Worm (Caenorhabditis elegans) whole organism, L1 larva: ENCODE data around the gene D2023.6.

ENCODE experiments used
- C16A3.4 ChIP-seq: fragments of 150-350 bp; optimal IDR thresholded peaks from 2 replicates; lab custom pipeline; 2014; ENCODE audit warnings: missing biosample characterization, missing genetic modification characterization
- F16B12.6 ChIP-seq: fragments of 150-350 bp; optimal IDR thresholded peaks from 2 replicates; lab custom pipeline; 2014; ENCODE audit warnings: missing biosample characterization, missing genetic modification characterization
- Y116A8C.19 ChIP-seq: sonication (generic microtip); optimal IDR thresholded peaks from 2 replicates; lab custom pipeline; 2016; ENCODE audit warnings: missing compliant biosample characterization, missing genetic modification characterization, borderline replicate concordance
- aha-1 ChIP-seq: fragments of 150-350 bp; optimal IDR thresholded peaks from 2 replicates; lab custom pipeline; 2014; ENCODE audit warnings: missing biosample characterization, missing genetic modification characterization
- ama-1 ChIP-seq: fragments of 150-350 bp; optimal IDR thresholded peaks from 2 replicates; lab custom pipeline; 2014
- blmp-1 ChIP-seq: fragments of 150-350 bp; optimal IDR thresholded peaks from 2 replicates; lab custom pipeline; 2014; ENCODE audit warnings: missing biosample characterization, missing genetic modification characterization
- ceh-88 ChIP-seq: fragments of 200-800 bp; sonication (Bioruptor generic); IDR thresholded peaks from 2 replicates; pipeline ENCODE4 v1.3.6; 2022; ENCODE audit warnings: missing genetic modification characterization, missing compliant biosample characterization
- ceh-90 ChIP-seq: sonication (generic microtip); optimal IDR thresholded peaks from 2 replicates; lab custom pipeline; 2016; ENCODE audit warnings: missing genetic modification characterization, missing compliant biosample characterization
- ces-1 ChIP-seq: fragments of 150-350 bp; optimal IDR thresholded peaks from 2 replicates; lab custom pipeline; 2014; ENCODE audit warnings: missing biosample characterization, missing genetic modification reagents, missing genetic modification characterization
- dpl-1 ChIP-seq, 3 experiments: fragments of 150-350 bp in 2 of 3; sonication (generic microtip) in 1 of 3; optimal IDR thresholded peaks; 2 replicates each; lab custom pipeline; 2014 to 2017; ENCODE audit warnings: missing biosample characterization in 3 of 3, missing genetic modification characterization in 3 of 3, missing genetic modification reagents in 3 of 3
- dsc-1 ChIP-seq: sonication (generic microtip); optimal IDR thresholded peaks from 2 replicates; lab custom pipeline; 2016; ENCODE audit warnings: mild to moderate bottlenecking, missing genetic modification characterization, missing compliant biosample characterization
- egl-13 ChIP-seq: sonication (generic microtip); optimal IDR thresholded peaks from 2 replicates; lab custom pipeline; 2016; ENCODE audit warnings: missing genotype, missing genetic modification reagents, missing genetic modification characterization, missing compliant biosample characterization
- elt-2 ChIP-seq: sonication (generic microtip); optimal IDR thresholded peaks from 2 replicates; lab custom pipeline; 2016; ENCODE audit warnings: missing genetic modification characterization, mild to moderate bottlenecking, inconsistent platforms, missing compliant biosample characterization, missing genetic modification reagents
- elt-3 ChIP-seq, 6 experiments: fragments of 150-350 bp in 1 of 6; sonication (generic microtip); optimal IDR thresholded peaks; 2 replicates each; lab custom pipeline; 2017 to 2018; ENCODE audit warnings: missing biosample characterization in 6 of 6, missing genetic modification characterization in 6 of 6, inconsistent platforms in 1 of 6
- fkh-10 ChIP-seq: sonication (generic microtip); optimal IDR thresholded peaks from 2 replicates; lab custom pipeline; 2017; ENCODE audit warnings: missing biosample characterization, missing genetic modification reagents, missing genetic modification characterization
- fkh-8 ChIP-seq: sonication (generic microtip); optimal IDR thresholded peaks from 2 replicates; lab custom pipeline; 2016; ENCODE audit warnings: mild to moderate bottlenecking, missing genetic modification characterization, missing compliant biosample characterization
- fos-1 ChIP-seq: fragments of 150-350 bp; optimal IDR thresholded peaks from 2 replicates; lab custom pipeline; 2014; ENCODE audit warnings: missing biosample characterization, missing genetic modification characterization
- grh-1 ChIP-seq: fragments of 200-800 bp; sonication (Bioruptor generic); IDR thresholded peaks from 2 replicates; pipeline ENCODE4 v1.3.6; 2022; ENCODE audit warnings: missing genetic modification reagents, missing genetic modification characterization, missing compliant biosample characterization
- hlh-17 ChIP-seq: fragments of 200-800 bp; sonication (Bioruptor generic); optimal IDR thresholded peaks from 2 replicates; lab custom pipeline; 2018; ENCODE audit warnings: missing genetic modification characterization, mild to moderate bottlenecking, missing compliant biosample characterization, moderate library complexity, borderline replicate concordance
- hpl-2 ChIP-seq: fragments of 150-350 bp; optimal IDR thresholded peaks from 2 replicates; lab custom pipeline; 2014; ENCODE audit warnings: missing biosample characterization, missing genetic modification reagents, missing genetic modification characterization
- lin-14 ChIP-seq: fragments of 200-800 bp; sonication (Bioruptor generic); optimal IDR thresholded peaks from 2 replicates; lab custom pipeline; 2018; ENCODE audit warnings: mild to moderate bottlenecking, missing genetic modification characterization, moderate library complexity, missing compliant biosample characterization
- lin-15B ChIP-seq: fragments of 150-350 bp; sonication (generic microtip); optimal IDR thresholded peaks from 3 replicates; lab custom pipeline; 2014; ENCODE audit warnings: missing biosample characterization, missing genetic modification characterization
- lin-35 ChIP-seq, 2 experiments: fragments of 150-350 bp; optimal IDR thresholded peaks; 2 replicates each; lab custom pipeline; 2014; ENCODE audit warnings: missing biosample characterization in 2 of 2, missing genetic modification characterization in 2 of 2, missing genetic modification reagents in 2 of 2
- lin-39 ChIP-seq: fragments of 150-350 bp; optimal IDR thresholded peaks from 2 replicates; lab custom pipeline; 2014; ENCODE audit warnings: missing biosample characterization, missing genetic modification reagents, missing genetic modification characterization
- lsy-2 ChIP-seq, 2 experiments: fragments of 150-350 bp; optimal IDR thresholded peaks; 2 replicates each; lab custom pipeline; 2014; ENCODE audit warnings: missing biosample characterization in 2 of 2, missing genetic modification characterization in 2 of 2
- mab-9 ChIP-seq: fragments of 200-800 bp; sonication (Bioruptor generic); IDR thresholded peaks from 2 replicates; pipeline ENCODE4 v1.3.6; 2022; ENCODE audit warnings: missing genetic modification reagents, missing genetic modification characterization, missing compliant biosample characterization
- mdl-1 ChIP-seq, 2 experiments: fragments of 150-350 bp; optimal IDR thresholded peaks; 2 replicates each; lab custom pipeline; 2014 to 2017; ENCODE audit warnings: missing biosample characterization in 2 of 2, missing genetic modification characterization in 2 of 2, inconsistent platforms in 1 of 2
- mef-2 ChIP-seq: fragments of 150-350 bp; optimal IDR thresholded peaks from 2 replicates; lab custom pipeline; 2014; ENCODE audit warnings: missing biosample characterization, missing genetic modification characterization
- mep-1 ChIP-seq: fragments of 150-350 bp; optimal IDR thresholded peaks from 2 replicates; lab custom pipeline; 2014; ENCODE audit warnings: missing biosample characterization, missing genetic modification characterization
- nhr-12 ChIP-seq: sonication (generic microtip); optimal IDR thresholded peaks from 2 replicates; lab custom pipeline; 2017; ENCODE audit warnings: missing biosample characterization, missing genetic modification characterization
- nhr-19 ChIP-seq: fragments of 200-800 bp; sonication (Bioruptor generic); conservative IDR thresholded peaks from 2 replicates; pipeline ENCODE4 v1.3.6; 2022; ENCODE audit warnings: missing genetic modification characterization, missing compliant biosample characterization
- nhr-20 ChIP-seq: sonication (generic microtip); optimal IDR thresholded peaks from 2 replicates; lab custom pipeline; 2016; ENCODE audit warnings: mild to moderate bottlenecking, missing genetic modification characterization, missing compliant biosample characterization
- nhr-237 ChIP-seq: fragments of 150-350 bp; optimal IDR thresholded peaks from 2 replicates; lab custom pipeline; 2014; ENCODE audit warnings: missing biosample characterization, missing genetic modification characterization
- nhr-28 ChIP-seq: fragments of 150-350 bp; optimal IDR thresholded peaks from 2 replicates; lab custom pipeline; 2014; ENCODE audit warnings: missing biosample characterization, missing genetic modification characterization
- nhr-71 ChIP-seq: sonication (generic microtip); optimal IDR thresholded peaks from 2 replicates; lab custom pipeline; 2016; ENCODE audit warnings: mild to moderate bottlenecking, missing genetic modification characterization, moderate library complexity, missing compliant biosample characterization
- nhr-76 ChIP-seq: sonication (generic microtip); optimal IDR thresholded peaks from 2 replicates; lab custom pipeline; 2017; ENCODE audit warnings: missing biosample characterization, missing genetic modification characterization
- nhr-84 ChIP-seq: sonication (generic microtip); optimal IDR thresholded peaks from 2 replicates; lab custom pipeline; 2017; ENCODE audit warnings: missing biosample characterization, missing genetic modification characterization
- nhr-85 ChIP-seq: sonication (generic microtip); peaks from one replicate; lab custom pipeline; 2016; ENCODE audit warnings: missing genetic modification characterization, inconsistent platforms, missing compliant biosample characterization
- nhr-90 ChIP-seq: sonication (generic microtip); optimal IDR thresholded peaks from 2 replicates; lab custom pipeline; 2016; ENCODE audit warnings: mild to moderate bottlenecking, missing genetic modification characterization, missing compliant biosample characterization; ENCODE audit not compliant: poor library complexity
- pag-3 ChIP-seq: sonication (generic microtip); optimal IDR thresholded peaks from 2 replicates; lab custom pipeline; 2017; ENCODE audit warnings: missing genetic modification characterization, mild to moderate bottlenecking, missing compliant biosample characterization, antibody characterized with exemption, borderline replicate concordance; ENCODE audit not compliant: insufficient read depth
- rnt-1 ChIP-seq: sonication (generic microtip); optimal IDR thresholded peaks from 2 replicates; lab custom pipeline; 2016; ENCODE audit warnings: mild to moderate bottlenecking, missing genetic modification characterization, moderate library complexity, missing compliant biosample characterization
- skn-1 ChIP-seq: fragments of 150-350 bp; optimal IDR thresholded peaks from 2 replicates; lab custom pipeline; 2014; ENCODE audit warnings: missing biosample characterization, missing genetic modification characterization
- snu-23 ChIP-seq: sonication (generic microtip); optimal IDR thresholded peaks from 2 replicates; lab custom pipeline; 2016; ENCODE audit warnings: missing genetic modification characterization, missing compliant biosample characterization
- sox-4 ChIP-seq: sonication (generic microtip); optimal IDR thresholded peaks from 2 replicates; lab custom pipeline; 2016; ENCODE audit warnings: missing genetic modification characterization, missing compliant biosample characterization
- sup-37 ChIP-seq: fragments of 200-800 bp; sonication (Bioruptor generic); optimal IDR thresholded peaks from 2 replicates; lab custom pipeline; 2018; ENCODE audit warnings: mild to moderate bottlenecking, missing genetic modification characterization, missing compliant biosample characterization
- swsn-7 ChIP-seq: sonication (generic microtip); optimal IDR thresholded peaks from 2 replicates; lab custom pipeline; 2016; ENCODE audit warnings: missing genetic modification characterization, missing compliant biosample characterization
- unc-130 ChIP-seq: fragments of 150-350 bp; optimal IDR thresholded peaks from 2 replicates; lab custom pipeline; 2017; ENCODE audit warnings: missing biosample characterization, missing genetic modification characterization, inconsistent platforms
- unc-30 ChIP-seq: sonication (generic microtip); optimal IDR thresholded peaks from 2 replicates; lab custom pipeline; 2017; ENCODE audit warnings: missing biosample characterization, missing genetic modification characterization
- unc-86 ChIP-seq: sonication (generic microtip); optimal IDR thresholded peaks from 2 replicates; lab custom pipeline; 2016; ENCODE audit warnings: missing genetic modification characterization, missing compliant biosample characterization
- vab-15 ChIP-seq: sonication (generic microtip); optimal IDR thresholded peaks from 2 replicates; lab custom pipeline; 2017; ENCODE audit warnings: missing genotype, mild to moderate bottlenecking, missing genetic modification characterization, missing compliant biosample characterization
- zip-4 ChIP-seq: fragments of 200-800 bp; sonication (Bioruptor generic); optimal IDR thresholded peaks from 2 replicates; lab custom pipeline; 2018; ENCODE audit warnings: mild to moderate bottlenecking, missing genetic modification characterization, moderate library complexity, missing compliant biosample characterization
- ztf-11 ChIP-seq, 2 experiments: sonication (generic microtip); optimal IDR thresholded peaks; 2 replicates each; lab custom pipeline; 2016 to 2017; ENCODE audit warnings: missing genetic modification characterization in 2 of 2, missing biosample characterization in 1 of 2, missing compliant biosample characterization in 1 of 2
- ztf-4 ChIP-seq: fragments of 150-350 bp; optimal IDR thresholded peaks from 2 replicates; lab custom pipeline; 2014; ENCODE audit warnings: missing biosample characterization, missing genetic modification characterization

The D2023.6 gene

DNA sequence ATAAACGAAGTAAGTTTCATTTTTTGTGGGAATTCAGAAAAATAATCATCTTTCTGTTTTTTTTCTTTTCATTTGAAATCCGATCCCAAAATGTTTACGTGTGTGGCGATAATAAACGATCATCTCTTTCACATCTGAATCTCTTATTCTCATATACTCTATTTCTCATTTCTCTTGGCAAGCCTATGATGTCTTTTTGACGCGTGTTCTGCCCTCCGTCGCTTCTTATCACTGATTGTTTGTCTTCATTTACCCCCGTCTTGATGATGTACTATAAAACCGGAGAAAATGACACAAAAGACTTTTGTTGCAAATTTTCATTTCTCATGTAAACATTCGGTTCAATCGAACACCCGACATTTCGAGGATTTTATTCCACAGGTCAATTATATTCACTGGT, 49.3 kb upstream of the D2023.6 start:
- TF ChIP-seq lsy-2 (tag; optimal IDR thresholded peaks at IDR 0.05; lab: Kevin White, UChicago) (peak in 1 of 2 experiments; percentile 37), sup-37 (no peak), snu-23 (peak; percentile 45), mep-1 (tag; lab: Kevin White, UChicago) (peak; percentile 20), nhr-28 (no peak), C16A3.4 (tag; lab: Kevin White, UChicago) (no peak), ztf-11 (tag; optimal IDR thresholded peaks at IDR 0.05; lab: Kevin White, UChicago) (no peak), lin-14 (GFP tag; lab: Kevin White, UChicago) (peak; percentile 81), nhr-20 (tag; lab: Kevin White, UChicago) (peak; percentile 54), nhr-90 (tag; lab: Kevin White, UChicago) (no peak), aha-1 (tag; lab: Kevin White, UChicago) (no peak), zip-4 (GFP tag; lab: Kevin White, UChicago) (no peak), rnt-1 (no peak), fkh-10 (no peak), unc-86 (no peak), mdl-1 (tag; optimal IDR thresholded peaks at IDR 0.05; lab: Kevin White, UChicago) (peak in 1 of 2 experiments; percentile 26), nhr-19 (0 out of 2 replicates have a peak, but pooled peaks have one; percentile 12), nhr-12 (no peak), unc-130 (tag; lab: Kevin White, UChicago) (no peak), ama-1 (no peak), pag-3 (tag; lab: Kevin White, UChicago) (peak; percentile 92), lin-35 (GFP tag; optimal IDR thresholded peaks at IDR 0.05; lab: Kevin White, UChicago) (peak in 1 of 2 experiments; percentile 18), swsn-7 (tag; lab: Kevin White, UChicago) (no peak), fkh-8 (tag; lab: Kevin White, UChicago) (no peak), hpl-2 (GFP tag; lab: Kevin White, UChicago) (no peak), egl-13 (no peak), ceh-88 (no peak), mab-9 (no peak), nhr-76 (no peak), skn-1 (no peak), sox-4 (tag; lab: Kevin White, UChicago) (no peak), elt-3 (tag; optimal IDR thresholded peaks at IDR 0.05; lab: Kevin White, UChicago) (peak in 5 of 6 experiments; percentile 5 to 57 (median 11)), mef-2 (tag; lab: Kevin White, UChicago) (no peak), blmp-1 (tag; lab: Kevin White, UChicago) (peak; percentile 69), nhr-71 (tag; lab: Kevin White, UChicago) (peak; percentile 48), nhr-85 (tag; lab: Kevin White, UChicago) (peak; percentile 77), ces-1 (no peak), dsc-1 (tag; lab: Kevin White, UChicago) (no peak), lin-15B (tag; lab: Kevin White, UChicago) (no peak)

DNA sequence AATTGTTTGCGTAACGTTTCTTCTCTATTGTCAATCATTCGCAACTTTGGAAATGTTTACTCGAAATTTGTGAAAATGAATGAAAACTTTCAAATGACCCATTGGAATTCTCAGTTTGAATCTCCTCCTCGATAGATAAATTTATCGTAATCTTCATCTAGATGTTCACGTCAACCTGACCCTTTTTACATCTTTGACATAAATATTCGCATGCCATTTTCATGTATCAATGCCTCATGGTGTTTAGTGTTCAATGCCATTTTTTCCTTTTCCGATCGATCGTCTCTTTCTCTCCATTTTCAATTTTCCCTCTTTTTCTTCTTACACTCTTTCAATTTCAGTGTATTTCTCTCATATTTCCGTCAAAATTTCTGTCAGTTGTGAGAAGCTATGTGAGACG, 47.8 kb upstream of the D2023.6 start:
- TF ChIP-seq F16B12.6 (no peak), lin-39 (no peak), nhr-19 (no peak), vab-15 (tag; lab: Kevin White, UChicago) (no peak), nhr-84 (no peak), lin-14 (GFP tag; lab: Kevin White, UChicago) (peak; percentile 32), nhr-28 (no peak), zip-4 (GFP tag; lab: Kevin White, UChicago) (no peak), sox-4 (tag; lab: Kevin White, UChicago) (no peak), nhr-237 (no peak), lin-15B (tag; lab: Kevin White, UChicago) (no peak), grh-1 (no peak), snu-23 (peak; percentile 25), nhr-20 (tag; lab: Kevin White, UChicago) (no peak), fos-1 (no peak), elt-2 (tag; lab: Kevin White, UChicago) (no peak), nhr-85 (tag; lab: Kevin White, UChicago) (peak; percentile 72), aha-1 (tag; lab: Kevin White, UChicago) (no peak), hlh-17 (GFP tag; lab: Kevin White, UChicago) (no peak), mep-1 (tag; lab: Kevin White, UChicago) (no peak), ceh-90 (tag; lab: Kevin White, UChicago) (no peak), dpl-1 (GFP tag; optimal IDR thresholded peaks at IDR 0.05; lab: Kevin White, UChicago) (no peak), Y116A8C.19 (tag; lab: Kevin White, UChicago) (no peak), lin-35 (GFP tag; optimal IDR thresholded peaks at IDR 0.05; lab: Kevin White, UChicago) (no peak), ztf-4 (tag; lab: Kevin White, UChicago) (no peak), unc-30 (tag; lab: Kevin White, UChicago) (no peak)
